Fruit fly (Drosophila melanogaster): ENCODE measurements around the gene CBP.

CBP gene

DNA sequence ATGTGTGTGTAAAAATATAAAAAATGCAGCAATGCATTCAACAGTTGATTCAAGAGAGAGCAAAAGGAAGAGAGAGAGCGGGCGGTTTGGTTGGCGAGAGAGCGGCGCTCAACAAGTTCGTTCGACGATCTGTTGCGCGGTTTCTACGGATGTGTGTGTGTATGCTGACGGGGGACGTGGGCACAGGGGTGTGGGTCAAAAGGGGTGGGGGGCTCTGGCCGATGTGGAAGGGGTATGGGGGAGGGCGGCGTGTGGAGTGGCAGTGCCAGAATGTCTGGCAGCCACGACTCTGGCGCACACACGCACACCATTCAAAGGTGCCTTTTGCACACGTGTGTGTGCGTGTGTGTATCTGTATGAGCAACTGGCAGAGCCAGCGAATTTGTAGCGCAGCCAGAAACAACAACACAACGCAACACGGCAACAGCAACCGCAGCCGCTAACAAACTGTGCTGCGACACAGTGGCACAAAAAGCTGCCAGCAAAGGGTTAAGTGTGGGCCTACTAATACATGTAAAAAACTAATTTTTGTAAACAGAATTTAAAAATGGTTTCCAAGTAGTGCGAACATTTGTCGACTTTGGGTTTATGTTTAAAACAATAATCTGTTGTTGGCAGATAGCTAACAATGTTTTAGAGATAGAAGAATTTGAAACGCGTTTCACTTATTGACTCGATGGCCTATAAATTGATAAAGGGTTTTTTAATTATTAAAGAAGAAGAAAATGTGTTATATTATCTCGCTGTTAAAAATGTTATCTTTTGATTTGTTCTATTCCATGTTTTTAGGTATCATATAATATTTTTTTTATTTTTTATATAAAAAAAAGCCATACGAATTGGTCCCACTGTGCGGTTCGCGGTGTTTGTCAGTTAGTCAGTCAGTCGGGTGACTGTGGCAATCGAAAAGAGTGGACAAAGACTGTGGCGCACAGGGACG is 30.3 kb upstream of the CBP start:
- TF ChIP-seq fru (GFP tag; optimal IDR thresholded peaks at IDR 0.05) (peak; percentile 77), jim (GFP tag; optimal IDR thresholded peaks at IDR 0.05) (no peak), Vsx2 (GFP tag; optimal IDR thresholded peaks at IDR 0.05; ENCODE audit: partially characterized antibody) (peak; percentile 27), foxo (GFP tag; optimal IDR thresholded peaks at IDR 0.05) (peak in 1 of 2 experiments; percentile 72), br (GFP tag; optimal IDR thresholded peaks at IDR 0.05) (peak; percentile 64), sage (GFP tag; optimal IDR thresholded peaks at IDR 0.05) (peak; percentile 16), dmrt93B (GFP tag; optimal IDR thresholded peaks at IDR 0.05) (peak; percentile 95), woc (GFP tag; optimal IDR thresholded peaks at IDR 0.05) (peak; percentile 26), ey (GFP tag; optimal IDR thresholded peaks at IDR 0.05) (peak; percentile 56), dl (GFP tag; optimal IDR thresholded peaks at IDR 0.05; ENCODE audit: insufficient read depth in 1 of 2, partially characterized antibody in 2 of 2) (peak; percentile 80 to 89), N (GFP tag; optimal IDR thresholded peaks at IDR 0.05) (peak; percentile 79), lola (GFP tag; optimal IDR thresholded peaks at IDR 0.05) (no peak), Rel (GFP tag; optimal IDR thresholded peaks at IDR 0.05) (peak; percentile 12), Rel (tag; optimal IDR thresholded peaks at IDR 0.05) (peak; percentile 27), pan (optimal IDR thresholded peaks at IDR 0.05) (no peak), psq (GFP tag; optimal IDR thresholded peaks at IDR 0.05) (peak; percentile 78), dsf (GFP tag; optimal IDR thresholded peaks at IDR 0.05; ENCODE audit: borderline replicate concordance) (no peak), Jra (GFP tag; optimal IDR thresholded peaks at IDR 0.05) (no peak), Mio (GFP tag; optimal IDR thresholded peaks at IDR 0.05) (no peak), rgr (GFP tag; optimal IDR thresholded peaks at IDR 0.05) (peak; percentile 79), sv (GFP tag; optimal IDR thresholded peaks at IDR 0.05) (peak; percentile 89), CrebA (GFP tag; optimal IDR thresholded peaks at IDR 0.05; ENCODE audit: borderline replicate concordance) (no peak), OdsH (GFP tag; optimal IDR thresholded peaks at IDR 0.05) (peak; percentile 72), h (GFP tag; optimal IDR thresholded peaks at IDR 0.05) (peak; percentile 66), Hnf4 (GFP tag; optimal IDR thresholded peaks at IDR 0.05) (peak; percentile 54), Dif (GFP tag; optimal IDR thresholded peaks at IDR 0.05; ENCODE audit: partially characterized antibody) (peak; percentile 74), CG32264 (GFP tag; optimal IDR thresholded peaks at IDR 0.05) (peak; percentile 71), Sp1 (GFP tag; optimal IDR thresholded peaks at IDR 0.05) (peak; percentile 93), CG9705 (GFP tag; optimal IDR thresholded peaks at IDR 0.05) (peak; percentile 67), HLH106 (tag; optimal IDR thresholded peaks at IDR 0.05) (peak; percentile 93), Dfd (GFP tag; optimal IDR thresholded peaks at IDR 0.05) (peak; percentile 59)

- TF ChIP-seq tai (GFP tag; optimal IDR thresholded peaks at IDR 0.05) (peak; percentile 25), Sp1 (GFP tag; optimal IDR thresholded peaks at IDR 0.05) (no peak), Jra (GFP tag; optimal IDR thresholded peaks at IDR 0.05) (no peak), Dif (GFP tag; optimal IDR thresholded peaks at IDR 0.05; ENCODE audit: partially characterized antibody) (peak; percentile 94), Vsx2 (GFP tag; optimal IDR thresholded peaks at IDR 0.05; ENCODE audit: partially characterized antibody) (peak; percentile 88), Abd-B (GFP tag; optimal IDR thresholded peaks at IDR 0.05) (peak; percentile 43), GATAd (GFP tag; optimal IDR thresholded peaks at IDR 0.05) (no peak), brk (GFP tag; optimal IDR thresholded peaks at IDR 0.05) (no peak), dmrt93B (GFP tag; optimal IDR thresholded peaks at IDR 0.05) (no peak), Hr83 (GFP tag; optimal IDR thresholded peaks at IDR 0.05; ENCODE audit: poor library complexity, severe bottlenecking) (peak; percentile 71), ey (GFP tag; optimal IDR thresholded peaks at IDR 0.05) (no peak), rgr (GFP tag; optimal IDR thresholded peaks at IDR 0.05) (no peak), Myc (optimal IDR thresholded peaks at IDR 0.05) (no peak), foxo (GFP tag; optimal IDR thresholded peaks at IDR 0.05) (peak in 1 of 2 experiments; percentile 17), sv (GFP tag; optimal IDR thresholded peaks at IDR 0.05) (no peak), CrebA (GFP tag; optimal IDR thresholded peaks at IDR 0.05; ENCODE audit: borderline replicate concordance) (no peak), sage (GFP tag; optimal IDR thresholded peaks at IDR 0.05) (no peak), OdsH (GFP tag; optimal IDR thresholded peaks at IDR 0.05) (no peak), Hr78 (GFP tag; optimal IDR thresholded peaks at IDR 0.05) (no peak), fru (GFP tag; optimal IDR thresholded peaks at IDR 0.05) (peak; percentile 33), N (GFP tag; optimal IDR thresholded peaks at IDR 0.05) (peak; percentile 43), jim (GFP tag; optimal IDR thresholded peaks at IDR 0.05) (no peak), CG32264 (GFP tag; optimal IDR thresholded peaks at IDR 0.05) (no peak), br (GFP tag; optimal IDR thresholded peaks at IDR 0.05) (no peak), lola (GFP tag; optimal IDR thresholded peaks at IDR 0.05) (no peak), dl (GFP tag; optimal IDR thresholded peaks at IDR 0.05; ENCODE audit: insufficient read depth in 1 of 2, partially characterized antibody in 2 of 2) (peak; percentile 91 to 92), usp (GFP tag; optimal IDR thresholded peaks at IDR 0.05) (no peak), Dfd (GFP tag; optimal IDR thresholded peaks at IDR 0.05) (no peak), CG9705 (GFP tag; optimal IDR thresholded peaks at IDR 0.05) (no peak), woc (GFP tag; optimal IDR thresholded peaks at IDR 0.05) (peak; percentile 46), Rel (GFP tag; optimal IDR thresholded peaks at IDR 0.05) (peak; percentile 11), Rel (tag; optimal IDR thresholded peaks at IDR 0.05) (peak; percentile 39), h (GFP tag; optimal IDR thresholded peaks at IDR 0.05) (peak; percentile 70), Hnf4 (GFP tag; optimal IDR thresholded peaks at IDR 0.05) (peak; percentile 45), Mio (GFP tag; optimal IDR thresholded peaks at IDR 0.05) (no peak), HLH106 (tag; optimal IDR thresholded peaks at IDR 0.05) (no peak), psq (GFP tag; optimal IDR thresholded peaks at IDR 0.05) (peak; percentile 28), dsf (GFP tag; optimal IDR thresholded peaks at IDR 0.05; ENCODE audit: borderline replicate concordance) (no peak), pan (optimal IDR thresholded peaks at IDR 0.05) (no peak)
These were observed 29.5 kb upstream of the CBP start, which contains the start of gene brk for dm6 chrX:7307478-7308200. brk (plus strand) TSS chrX:7307939.

All from whole organism, wandering third instar larva.